Fruit fly (Drosophila melanogaster) whole organism, embryonic: ENCODE data around the gene eIF4H2.

Experiments
- Atf6 ChIP-seq: fragments of 200-800 bp; sonication (Bioruptor generic); IDR thresholded peaks from 2 replicates; pipeline ENCODE4 v1.3.6; 2022; ENCODE audit warnings: missing biosample characterization, missing genetic modification characterization
- BtbVII ChIP-seq: fragments of 200-800 bp; sonication (Bioruptor generic); optimal IDR thresholded peaks from 3 replicates; lab custom pipeline; 2017; ENCODE audit warnings: missing biosample characterization, mild to moderate bottlenecking, missing genetic modification characterization
- CG10565 ChIP-seq: fragments of 200-800 bp; sonication (Bioruptor generic); optimal IDR thresholded peaks from 3 replicates; lab custom pipeline; 2016; ENCODE audit warnings: missing biosample characterization, mild to moderate bottlenecking, missing genetic modification characterization
- CG10959 ChIP-seq: fragments of 200-800 bp; sonication (Bioruptor generic); IDR thresholded peaks from 2 replicates; pipeline ENCODE4 v1.3.6; 2022; ENCODE audit warnings: missing biosample characterization, missing genetic modification characterization
- CG11085 ChIP-seq: fragments of 200-800 bp; sonication (Bioruptor generic); IDR thresholded peaks from 2 replicates; pipeline ENCODE4 v1.3.6; 2022; ENCODE audit warnings: missing biosample characterization, missing genetic modification characterization
- CG11247 ChIP-seq: fragments of 200-800 bp; sonication (Bioruptor generic); IDR thresholded peaks from 2 replicates; pipeline ENCODE4 v1.3.6; 2022; ENCODE audit warnings: missing biosample characterization, missing genetic modification characterization
- CG12299 ChIP-seq: fragments of 200-800 bp; sonication (Bioruptor generic); optimal IDR thresholded peaks from 2 replicates; lab custom pipeline; 2018; ENCODE audit warnings: missing biosample characterization, mild to moderate bottlenecking, missing genetic modification characterization
- CG12769 ChIP-seq: fragments of 200-800 bp; sonication (Bioruptor generic); optimal IDR thresholded peaks from 2 replicates; lab custom pipeline; 2019; ENCODE audit warnings: missing biosample characterization, mild to moderate bottlenecking, missing genetic modification characterization, moderate library complexity
- CG15514 ChIP-seq: fragments of 200-800 bp; sonication (Bioruptor generic); optimal IDR thresholded peaks from 3 replicates; lab custom pipeline; 2017; ENCODE audit warnings: missing biosample characterization, missing genetic modification characterization, mild to moderate bottlenecking, moderate library complexity, missing genetic modification reagents
- CG16813 ChIP-seq: fragments of 200-800 bp; sonication (Bioruptor generic); IDR thresholded peaks from 3 replicates; pipeline ENCODE4 v1.3.6; 2022; ENCODE audit warnings: missing biosample characterization, missing genetic modification characterization; ENCODE audit not compliant: partially characterized antibody
- CG16863 ChIP-seq: fragments of 200-800 bp; sonication (Bioruptor generic); optimal IDR thresholded peaks from 3 replicates; lab custom pipeline; 2016; ENCODE audit warnings: missing biosample characterization, missing genetic modification characterization
- CG1832 ChIP-seq: fragments of 200-800 bp; sonication (Bioruptor generic); optimal IDR thresholded peaks from 2 replicates; lab custom pipeline; 2017; ENCODE audit warnings: missing biosample characterization, mild to moderate bottlenecking, missing genetic modification characterization, inconsistent platforms
- CG18619 ChIP-seq: fragments of 200-800 bp; sonication (Bioruptor generic); optimal IDR thresholded peaks from 3 replicates; lab custom pipeline; 2017; ENCODE audit warnings: missing biosample characterization, mild to moderate bottlenecking, missing genetic modification characterization
- CG2120 ChIP-seq: fragments of 200-800 bp; sonication (Bioruptor generic); optimal IDR thresholded peaks from 3 replicates; lab custom pipeline; 2016; ENCODE audit warnings: missing biosample characterization, missing genetic modification characterization
- CG30020 ChIP-seq: fragments of 200-800 bp; optimal IDR thresholded peaks from 2 replicates; lab custom pipeline; 2019; ENCODE audit warnings: missing biosample characterization, mild to moderate bottlenecking, missing genetic modification characterization, moderate library complexity
- CG31224 ChIP-seq: fragments of 200-800 bp; sonication (Bioruptor generic); IDR thresholded peaks from 2 replicates; pipeline ENCODE4 v1.3.6; 2022; ENCODE audit warnings: missing biosample characterization, missing genetic modification characterization
- CG42726 ChIP-seq: fragments of 200-800 bp; sonication (Bioruptor generic); IDR thresholded peaks from 2 replicates; pipeline ENCODE4 v1.3.6; 2022; ENCODE audit warnings: missing biosample characterization, missing genetic modification characterization; ENCODE audit not compliant: partially characterized antibody
- CG6272 ChIP-seq: fragments of 200-800 bp; sonication (Bioruptor generic); IDR thresholded peaks from 2 replicates; pipeline ENCODE4 v1.3.6; 2022; ENCODE audit warnings: missing biosample characterization, missing genetic modification characterization
- CG7357 ChIP-seq: fragments of 200-800 bp; sonication (Bioruptor generic); IDR thresholded peaks from 3 replicates; pipeline ENCODE4 v1.3.6; 2022; ENCODE audit warnings: missing biosample characterization, missing genetic modification characterization
- CG7745 ChIP-seq: fragments of 200-800 bp; sonication (Bioruptor generic); optimal IDR thresholded peaks from 2 replicates; lab custom pipeline; 2018; ENCODE audit warnings: missing biosample characterization, mild to moderate bottlenecking, missing genetic modification characterization, moderate library complexity
- CG7786 ChIP-seq: fragments of 200-800 bp; sonication (Bioruptor generic); optimal IDR thresholded peaks from 2 replicates; lab custom pipeline; 2016; ENCODE audit warnings: missing biosample characterization, missing genetic modification characterization
- CG7839 ChIP-seq: fragments of 200-800 bp; sonication (Bioruptor generic); optimal IDR thresholded peaks from 3 replicates; lab custom pipeline; 2018; ENCODE audit warnings: missing biosample characterization, mild to moderate bottlenecking, missing genetic modification characterization, moderate library complexity
- CG8281 ChIP-seq: fragments of 200-800 bp; sonication (Bioruptor generic); optimal IDR thresholded peaks from 2 replicates; lab custom pipeline; 2018; ENCODE audit warnings: missing biosample characterization, mild to moderate bottlenecking, missing genetic modification characterization, moderate library complexity
- CG9437 ChIP-seq: fragments of 200-800 bp; sonication (Bioruptor generic); optimal IDR thresholded peaks from 2 replicates; lab custom pipeline; 2018; ENCODE audit warnings: missing biosample characterization, mild to moderate bottlenecking, missing genetic modification characterization
- CG9817 ChIP-seq: fragments of 200-800 bp; sonication (Bioruptor generic); optimal IDR thresholded peaks from 2 replicates; lab custom pipeline; 2018; ENCODE audit warnings: missing biosample characterization, mild to moderate bottlenecking, missing genetic modification characterization, moderate library complexity
- Chrac-16 ChIP-seq: fragments of 200-800 bp; sonication (Bioruptor generic); optimal IDR thresholded peaks from 3 replicates; lab custom pipeline; 2016; ENCODE audit warnings: missing biosample characterization, missing genetic modification characterization
- ERR ChIP-seq: fragments of 200-800 bp; sonication (Bioruptor generic); optimal IDR thresholded peaks from 2 replicates; lab custom pipeline; 2016; ENCODE audit warnings: missing biosample characterization, missing genetic modification characterization
- HmgZ ChIP-seq: fragments of 200-800 bp; sonication (Bioruptor generic); optimal IDR thresholded peaks from 2 replicates; lab custom pipeline; 2018; ENCODE audit warnings: missing biosample characterization, mild to moderate bottlenecking, missing genetic modification characterization
- Mad ChIP-seq: fragments of 200-800 bp; sonication (Bioruptor generic); optimal IDR thresholded peaks from 2 replicates; lab custom pipeline; 2016; ENCODE audit warnings: missing biosample characterization, missing genetic modification characterization
- Mrtf ChIP-seq: fragments of 200-800 bp; sonication (Bioruptor generic); IDR thresholded peaks from 3 replicates; pipeline ENCODE4 v1.3.6; 2022; ENCODE audit warnings: missing biosample characterization, missing genetic modification characterization
- NC2α ChIP-seq: fragments of 200-800 bp; sonication (Bioruptor generic); optimal IDR thresholded peaks from 2 replicates; lab custom pipeline; 2016; ENCODE audit warnings: missing biosample characterization, missing genetic modification characterization
- Neu2 ChIP-seq: fragments of 200-800 bp; sonication (Bioruptor generic); optimal IDR thresholded peaks from 3 replicates; lab custom pipeline; 2016; ENCODE audit warnings: missing biosample characterization, missing genetic modification characterization, borderline replicate concordance
- Xbp1 ChIP-seq: fragments of 200-800 bp; sonication (Bioruptor generic); optimal IDR thresholded peaks from 3 replicates; lab custom pipeline; 2016; ENCODE audit warnings: missing biosample characterization, mild to moderate bottlenecking, missing genetic modification characterization
- YL-1 ChIP-seq: fragments of 200-800 bp; sonication (Bioruptor generic); optimal IDR thresholded peaks from 3 replicates; lab custom pipeline; 2017; ENCODE audit warnings: missing biosample characterization, mild to moderate bottlenecking, missing genetic modification characterization
- ase ChIP-seq: fragments of 200-800 bp; sonication (Bioruptor generic); IDR thresholded peaks from 3 replicates; pipeline ENCODE4 v1.3.6; 2022; ENCODE audit warnings: missing biosample characterization, missing genetic modification characterization
- chinmo ChIP-seq: fragments of 200-800 bp; sonication (Bioruptor generic); IDR thresholded peaks from 4 replicates; pipeline ENCODE4 v1.3.6; 2022; ENCODE audit warnings: missing biosample characterization, missing genetic modification characterization; ENCODE audit not compliant: partially characterized antibody
- fd96Cb ChIP-seq: fragments of 200-800 bp; sonication (Bioruptor generic); optimal IDR thresholded peaks from 2 replicates; lab custom pipeline; 2018; ENCODE audit warnings: missing biosample characterization, mild to moderate bottlenecking, missing genetic modification characterization, moderate library complexity
- grn ChIP-seq: fragments of 200-800 bp; sonication (Bioruptor generic); optimal IDR thresholded peaks from 3 replicates; lab custom pipeline; 2017; ENCODE audit warnings: missing biosample characterization, missing genetic modification characterization
- hbn ChIP-seq: fragments of 200-800 bp; sonication (Bioruptor generic); IDR thresholded peaks from 2 replicates; pipeline ENCODE4 v1.3.6; 2022; ENCODE audit warnings: missing biosample characterization, missing genetic modification characterization; ENCODE audit not compliant: partially characterized antibody
- lbe ChIP-seq: fragments of 200-800 bp; sonication (Bioruptor generic); optimal IDR thresholded peaks from 2 replicates; lab custom pipeline; 2016; ENCODE audit warnings: missing biosample characterization, mild to moderate bottlenecking, missing genetic modification characterization
- org-1 ChIP-seq: fragments of 200-800 bp; sonication (Bioruptor generic); optimal IDR thresholded peaks from 2 replicates; lab custom pipeline; 2017; ENCODE audit warnings: missing biosample characterization, missing genetic modification characterization
- peb ChIP-seq: fragments of 200-800 bp; sonication (Bioruptor generic); IDR thresholded peaks from 2 replicates; pipeline ENCODE4 v1.3.6; 2022; ENCODE audit warnings: missing biosample characterization, missing genetic modification characterization
- pho ChIP-seq: fragments of 200-800 bp; sonication (Bioruptor generic); optimal IDR thresholded peaks from 2 replicates; lab custom pipeline; 2016; ENCODE audit warnings: missing biosample characterization, missing genetic modification characterization
- phol ChIP-seq: fragments of 200-800 bp; sonication (Bioruptor generic); optimal IDR thresholded peaks from 3 replicates; lab custom pipeline; 2018; ENCODE audit warnings: missing biosample characterization, mild to moderate bottlenecking, missing genetic modification characterization, moderate library complexity
- pum ChIP-seq: fragments of 200-800 bp; sonication (Bioruptor generic); optimal IDR thresholded peaks from 2 replicates; lab custom pipeline; 2016; ENCODE audit warnings: missing biosample characterization, missing genetic modification characterization
- ro ChIP-seq: fragments of 200-800 bp; sonication (Bioruptor generic); IDR thresholded peaks from 2 replicates; pipeline ENCODE4 v1.3.6; 2022; ENCODE audit warnings: missing biosample characterization, missing genetic modification characterization
- salm ChIP-seq: fragments of 200-800 bp; sonication (Bioruptor generic); optimal IDR thresholded peaks from 2 replicates; lab custom pipeline; 2018; ENCODE audit warnings: missing biosample characterization, mild to moderate bottlenecking, missing genetic modification characterization
- sd ChIP-seq: fragments of 200-800 bp; sonication (Bioruptor generic); optimal IDR thresholded peaks from 3 replicates; lab custom pipeline; 2018; ENCODE audit warnings: missing biosample characterization, mild to moderate bottlenecking, missing genetic modification characterization, moderate library complexity
- sob ChIP-seq: fragments of 200-800 bp; sonication (Bioruptor generic); IDR thresholded peaks from 2 replicates; pipeline ENCODE4 v1.3.6; 2022; ENCODE audit warnings: missing biosample characterization, missing genetic modification characterization
- sqz ChIP-seq: fragments of 200-800 bp; sonication (Bioruptor generic); optimal IDR thresholded peaks from 3 replicates; lab custom pipeline; 2018; ENCODE audit warnings: missing biosample characterization, mild to moderate bottlenecking, missing genetic modification characterization
- tx ChIP-seq: fragments of 200-800 bp; sonication (Bioruptor generic); optimal IDR thresholded peaks from 2 replicates; lab custom pipeline; 2016; ENCODE audit warnings: missing biosample characterization, missing genetic modification characterization

eIF4H2 gene

DNA sequence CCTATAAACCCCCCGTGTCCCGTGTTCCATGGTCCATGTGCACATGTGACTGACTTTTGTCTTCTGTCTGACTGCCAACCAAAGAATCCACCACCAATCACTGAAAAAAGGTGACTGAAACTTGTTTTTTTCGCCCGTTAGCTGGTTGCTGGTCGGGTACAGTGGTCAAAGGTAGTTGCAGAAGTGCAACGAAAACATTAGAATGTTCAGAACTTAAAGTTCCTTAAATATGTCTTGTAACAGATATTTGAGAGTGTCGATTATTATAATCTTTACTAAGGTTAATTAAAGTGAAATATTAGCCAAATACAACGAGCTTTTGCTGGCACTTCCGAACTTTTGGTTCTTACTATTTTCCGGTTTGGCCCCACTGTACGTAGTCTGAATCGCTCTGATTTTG, 35.3 kb downstream of the eIF4H2 start (continued):
- no peak for TF ChIP-seq CG1832 (GFP tag; lab: Kevin White, UChicago)
- no peak for TF ChIP-seq grn (GFP tag; lab: Kevin White, UChicago)
- TF ChIP-seq CG42726 (GFP tag; lab: Robert Waterston, UW): no peak
- peak; percentile 28 for TF ChIP-seq Neu2 (GFP tag; lab: Kevin White, UChicago)
- peak; percentile 49 for TF ChIP-seq sqz
- TF ChIP-seq hbn (GFP tag; lab: Robert Waterston, UW): no peak
- peak; percentile 31 for TF ChIP-seq CG16863 (GFP tag; lab: Kevin White, UChicago)
- TF ChIP-seq CG8281: no peak
- peak; percentile 36 for TF ChIP-seq pum
- TF ChIP-seq Chrac-16 (GFP tag; lab: Kevin White, UChicago): peak; percentile 21
- TF ChIP-seq org-1 (GFP tag; lab: Kevin White, UChicago): peak; percentile 37
- no peak for TF ChIP-seq chinmo
- no peak for TF ChIP-seq CG11085 (GFP tag; lab: Robert Waterston, UW)
- 0 out of 2 replicates have a peak, but pooled peaks have one; percentile 35 for TF ChIP-seq CG6272 (GFP tag; lab: Robert Waterston, UW)
- TF ChIP-seq fd96Cb (tag; lab: Kevin White, UChicago): peak; percentile 58
- peak; percentile 66 for TF ChIP-seq CG7839 (tag; lab: Kevin White, UChicago)
- TF ChIP-seq CG12769 (tag; lab: Kevin White, UChicago): no peak
- TF ChIP-seq CG7357 (GFP tag; lab: Robert Waterston, UW): 0 out of 3 replicates have a peak, but pooled peaks have one; percentile 18
- no peak for TF ChIP-seq CG9817 (tag; lab: Kevin White, UChicago)
- TF ChIP-seq CG30020 (tag; lab: Kevin White, UChicago): no peak
- TF ChIP-seq salm: no peak
- TF ChIP-seq sob (GFP tag; lab: Robert Waterston, UW): 0 out of 2 replicates have a peak, but pooled peaks have one; percentile 17
- no peak for TF ChIP-seq BtbVII (GFP tag; lab: Kevin White, UChicago)
- TF ChIP-seq tx (GFP tag; lab: Kevin White, UChicago): peak; percentile 14
- TF ChIP-seq CG7745: no peak
- TF ChIP-seq CG9437 (GFP tag; lab: Kevin White, UChicago): no peak
- TF ChIP-seq peb (GFP tag; lab: Robert Waterston, UW): peak; percentile 28; the same call in 1 of the 2 replicates
- TF ChIP-seq CG31224 (GFP tag; lab: Robert Waterston, UW): no peak
- TF ChIP-seq CG2120 (GFP tag; lab: Kevin White, UChicago): peak; percentile 9
- no peak for TF ChIP-seq Mad (GFP tag; lab: Kevin White, UChicago)
- no peak for TF ChIP-seq Mrtf
- no peak for TF ChIP-seq CG15514
- no peak for TF ChIP-seq ro
- no peak for TF ChIP-seq NC2α (GFP tag; lab: Kevin White, UChicago)
- TF ChIP-seq CG10565 (GFP tag; lab: Kevin White, UChicago): no peak
- TF ChIP-seq Atf6 (GFP tag; lab: Robert Waterston, UW): no peak
- TF ChIP-seq phol: peak; percentile 72
- TF ChIP-seq ase: no peak
- peak; percentile 22 for TF ChIP-seq lbe (GFP tag; lab: Kevin White, UChicago)
- TF ChIP-seq CG18619: no peak
- TF ChIP-seq ERR (GFP tag; lab: Kevin White, UChicago): no peak
- TF ChIP-seq YL-1: no peak
- TF ChIP-seq CG16813 (GFP tag; lab: Robert Waterston, UW): no peak
- TF ChIP-seq HmgZ (tag; lab: Kevin White, UChicago): peak; percentile 9
- TF ChIP-seq CG11247 (GFP tag; lab: Robert Waterston, UW): no peak
- no peak for TF ChIP-seq CG12299 (tag; lab: Kevin White, UChicago)
- TF ChIP-seq CG10959 (GFP tag; lab: Robert Waterston, UW): 0 out of 2 replicates have a peak, but pooled peaks have one; percentile 30
- no peak for TF ChIP-seq pho (GFP tag; lab: Kevin White, UChicago)
- TF ChIP-seq sd (tag; lab: Kevin White, UChicago): no peak
- peak; percentile 54 for TF ChIP-seq Xbp1 (GFP tag; lab: Kevin White, UChicago)
- TF ChIP-seq CG7786 (GFP tag; lab: Kevin White, UChicago): peak; percentile 25
